Fruit fly (Drosophila melanogaster) whole organism, embryonic: ENCODE measurements around the gene Pino.

Experiments
- Antp ChIP-seq: fragments of 200-800 bp; sonication (Bioruptor generic); optimal IDR thresholded peaks from 3 replicates; lab custom pipeline; 2016; ENCODE audit warnings: missing biosample characterization, missing genetic modification characterization
- CG11093 ChIP-seq: fragments of 200-800 bp; sonication (Bioruptor generic); IDR thresholded peaks from 3 replicates; pipeline ENCODE4 v1.3.6; 2022; ENCODE audit warnings: missing biosample characterization, missing genetic modification characterization
- CG11398 ChIP-seq: fragments of 200-800 bp; sonication (Bioruptor generic); optimal IDR thresholded peaks from 2 replicates; lab custom pipeline; 2016; ENCODE audit warnings: missing biosample characterization, missing genetic modification characterization
- CG12155 ChIP-seq: fragments of 200-800 bp; sonication (Bioruptor generic); optimal IDR thresholded peaks from 3 replicates; lab custom pipeline; 2016; ENCODE audit warnings: missing biosample characterization, missing genetic modification characterization
- CG12769 ChIP-seq: fragments of 200-800 bp; sonication (Bioruptor generic); optimal IDR thresholded peaks from 2 replicates; lab custom pipeline; 2019; ENCODE audit warnings: missing biosample characterization, mild to moderate bottlenecking, missing genetic modification characterization, moderate library complexity
- CG13296 ChIP-seq: fragments of 200-800 bp; sonication (Bioruptor generic); optimal IDR thresholded peaks from 3 replicates; lab custom pipeline; 2018; ENCODE audit warnings: missing biosample characterization, mild to moderate bottlenecking, missing genetic modification characterization
- CG14014 ChIP-seq: fragments of 200-800 bp; sonication (Bioruptor generic); IDR thresholded peaks from 2 replicates; pipeline ENCODE4 v1.3.6; 2022; ENCODE audit warnings: missing biosample characterization, missing genetic modification characterization
- CG15073 ChIP-seq: fragments of 200-800 bp; sonication (Bioruptor generic); optimal IDR thresholded peaks from 2 replicates; lab custom pipeline; 2016; ENCODE audit warnings: missing biosample characterization, missing genetic modification characterization
- CG17385 ChIP-seq: fragments of 200-800 bp; sonication (Bioruptor generic); optimal IDR thresholded peaks from 3 replicates; lab custom pipeline; 2018; ENCODE audit warnings: missing biosample characterization, mild to moderate bottlenecking, missing genetic modification characterization
- CG2120 ChIP-seq: fragments of 200-800 bp; sonication (Bioruptor generic); optimal IDR thresholded peaks from 3 replicates; lab custom pipeline; 2016; ENCODE audit warnings: missing biosample characterization, missing genetic modification characterization
- CG31388 ChIP-seq: fragments of 200-800 bp; sonication (Bioruptor generic); optimal IDR thresholded peaks from 2 replicates; lab custom pipeline; 2016; ENCODE audit warnings: missing biosample characterization, missing genetic modification characterization
- CG3163 ChIP-seq: fragments of 200-800 bp; sonication (Bioruptor generic); optimal IDR thresholded peaks from 3 replicates; lab custom pipeline; 2016; ENCODE audit warnings: missing biosample characterization, missing genetic modification characterization
- CG32532 ChIP-seq: fragments of 200-800 bp; sonication (Bioruptor generic); IDR thresholded peaks from 2 replicates; pipeline ENCODE4 v1.3.6; 2022; ENCODE audit warnings: missing biosample characterization, missing genetic modification characterization
- CG34224 ChIP-seq: fragments of 200-800 bp; sonication (Bioruptor generic); IDR thresholded peaks from 3 replicates; pipeline ENCODE4 v1.3.6; 2022; ENCODE audit warnings: missing biosample characterization, missing genetic modification characterization; ENCODE audit not compliant: partially characterized antibody
- CG3726 ChIP-seq: fragments of 200-800 bp; sonication (Bioruptor generic); IDR thresholded peaks from 3 replicates; pipeline ENCODE4, ENCODE4 v1.3.6; 2022; ENCODE audit warnings: missing biosample characterization, missing genetic modification characterization
- CG43689 ChIP-seq: fragments of 200-800 bp; sonication (Bioruptor generic); IDR thresholded peaks from 2 replicates; pipeline ENCODE4 v1.3.6; 2022; ENCODE audit warnings: missing biosample characterization, missing genetic modification characterization
- CG6175 ChIP-seq: fragments of 200-800 bp; sonication (Bioruptor generic); IDR thresholded peaks from 3 replicates; pipeline ENCODE4 v1.3.6; 2022; ENCODE audit warnings: missing biosample characterization, missing genetic modification characterization
- CG6272 ChIP-seq: fragments of 200-800 bp; sonication (Bioruptor generic); IDR thresholded peaks from 2 replicates; pipeline ENCODE4 v1.3.6; 2022; ENCODE audit warnings: missing biosample characterization, missing genetic modification characterization
- CG8765 ChIP-seq: fragments of 200-800 bp; sonication (Bioruptor generic); IDR thresholded peaks from 2 replicates; pipeline ENCODE4 v1.3.6; 2022; ENCODE audit warnings: missing biosample characterization, missing genetic modification characterization
- CHES-1-like ChIP-seq: fragments of 200-800 bp; sonication (Bioruptor generic); optimal IDR thresholded peaks from 2 replicates; lab custom pipeline; 2016; ENCODE audit warnings: missing biosample characterization, missing genetic modification characterization
- Chrac-16 ChIP-seq: fragments of 200-800 bp; sonication (Bioruptor generic); optimal IDR thresholded peaks from 3 replicates; lab custom pipeline; 2016; ENCODE audit warnings: missing biosample characterization, missing genetic modification characterization
- CrebB ChIP-seq: fragments of 200-800 bp; sonication (Bioruptor generic); optimal IDR thresholded peaks from 3 replicates; lab custom pipeline; 2018; ENCODE audit warnings: missing biosample characterization, mild to moderate bottlenecking, missing genetic modification characterization
- Deaf1 ChIP-seq: fragments of 200-800 bp; optimal IDR thresholded peaks from 3 replicates; lab custom pipeline; 2019; ENCODE audit warnings: missing biosample characterization, mild to moderate bottlenecking, missing genetic modification characterization, moderate library complexity
- Dek ChIP-seq: fragments of 200-800 bp; sonication (Bioruptor generic); optimal IDR thresholded peaks from 3 replicates; lab custom pipeline; 2019; ENCODE audit warnings: missing biosample characterization, mild to moderate bottlenecking, missing genetic modification characterization, moderate library complexity
- Dip3 ChIP-seq: fragments of 200-800 bp; sonication (Bioruptor generic); optimal IDR thresholded peaks from 3 replicates; lab custom pipeline; 2016; ENCODE audit warnings: missing biosample characterization, missing genetic modification characterization
- HLH4C ChIP-seq: fragments of 200-800 bp; sonication (Bioruptor generic); IDR thresholded peaks from 3 replicates; pipeline ENCODE4 v1.3.6; 2022; ENCODE audit warnings: missing biosample characterization, missing genetic modification characterization; ENCODE audit not compliant: partially characterized antibody
- HLH54F ChIP-seq: fragments of 200-800 bp; sonication (Bioruptor generic); optimal IDR thresholded peaks from 3 replicates; lab custom pipeline; 2016; ENCODE audit warnings: missing biosample characterization, missing genetic modification characterization
- Hr78 ChIP-seq, 2 experiments: fragments of 200-800 bp in 1 of 2; fragments of >200 bp in 1 of 2; sonication (Bioruptor generic) in 1 of 2; optimal IDR thresholded peaks; 2 replicates each; lab custom pipeline; 2017 to 2019; ENCODE audit warnings: missing biosample characterization in 2 of 2, missing genetic modification characterization in 2 of 2, mild to moderate bottlenecking in 1 of 2, moderate library complexity in 1 of 2
- Mad ChIP-seq: fragments of 200-800 bp; sonication (Bioruptor generic); optimal IDR thresholded peaks from 2 replicates; lab custom pipeline; 2016; ENCODE audit warnings: missing biosample characterization, missing genetic modification characterization
- Meics ChIP-seq: fragments of 200-800 bp; sonication (Bioruptor generic); optimal IDR thresholded peaks from 2 replicates; lab custom pipeline; 2017; ENCODE audit warnings: missing biosample characterization, mild to moderate bottlenecking, missing genetic modification characterization
- NC2α ChIP-seq: fragments of 200-800 bp; sonication (Bioruptor generic); optimal IDR thresholded peaks from 2 replicates; lab custom pipeline; 2016; ENCODE audit warnings: missing biosample characterization, missing genetic modification characterization
- Stat92E ChIP-seq, 3 experiments: fragments of >200 bp in 2 of 3; fragments of 200-800 bp in 1 of 3; sonication (Bioruptor generic) in 1 of 3; optimal IDR thresholded peaks; 2 replicates each; lab custom pipeline; 2017 to 2019; ENCODE audit warnings: missing biosample characterization in 3 of 3, missing genetic modification characterization in 3 of 3, mild to moderate bottlenecking in 1 of 3, moderate library complexity in 1 of 3
- Vsx1 ChIP-seq: fragments of 200-800 bp; sonication (Bioruptor generic); optimal IDR thresholded peaks from 2 replicates; lab custom pipeline; 2017; ENCODE audit warnings: missing biosample characterization, mild to moderate bottlenecking, missing genetic modification characterization, missing genetic modification reagents
- ap ChIP-seq: fragments of 200-800 bp; sonication (Bioruptor generic); IDR thresholded peaks from 2 replicates; pipeline ENCODE4 v1.3.6; 2022; ENCODE audit warnings: missing biosample characterization, missing genetic modification characterization
- bcd ChIP-seq: fragments of 200-800 bp; sonication (Bioruptor generic); optimal IDR thresholded peaks from 2 replicates; lab custom pipeline; 2017; ENCODE audit warnings: missing biosample characterization, mild to moderate bottlenecking, missing genetic modification characterization
- cad ChIP-seq: fragments of >200 bp; optimal IDR thresholded peaks from 2 replicates; lab custom pipeline; 2017; ENCODE audit warnings: missing biosample characterization, missing genetic modification characterization
- corto ChIP-seq: fragments of 200-800 bp; sonication (Bioruptor generic); optimal IDR thresholded peaks from 2 replicates; lab custom pipeline; 2016; ENCODE audit warnings: missing biosample characterization, mild to moderate bottlenecking, missing genetic modification characterization, moderate library complexity
- cwo ChIP-seq: fragments of 200-800 bp; sonication (Bioruptor generic); optimal IDR thresholded peaks from 3 replicates; lab custom pipeline; 2017; ENCODE audit warnings: missing biosample characterization, missing genetic modification characterization, mild to moderate bottlenecking, moderate library complexity, missing genetic modification reagents
- dati ChIP-seq: fragments of 200-800 bp; sonication (Bioruptor generic); IDR thresholded peaks from 2 replicates; pipeline ENCODE4 v1.3.6; 2022; ENCODE audit warnings: missing biosample characterization, missing genetic modification characterization
- esg ChIP-seq: fragments of 200-800 bp; sonication (Bioruptor generic); conservative IDR thresholded peaks from 2 replicates; pipeline ENCODE4 v1.3.6; 2022; ENCODE audit warnings: missing biosample characterization, missing genetic modification characterization
- maf-S ChIP-seq: fragments of 200-800 bp; sonication (Bioruptor generic); optimal IDR thresholded peaks from 2 replicates; lab custom pipeline; 2016; ENCODE audit warnings: missing biosample characterization, missing genetic modification characterization
- pb ChIP-seq: fragments of 200-800 bp; sonication (Bioruptor generic); optimal IDR thresholded peaks from 3 replicates; lab custom pipeline; 2016; ENCODE audit warnings: missing biosample characterization, missing genetic modification characterization
- pita ChIP-seq: fragments of 200-800 bp; sonication (Bioruptor generic); optimal IDR thresholded peaks from 2 replicates; lab custom pipeline; 2017; ENCODE audit warnings: missing biosample characterization, mild to moderate bottlenecking, missing genetic modification characterization
- prd ChIP-seq, 3 experiments: fragments of >200 bp in 2 of 3; fragments of 200-800 bp in 1 of 3; sonication (Bioruptor generic) in 1 of 3; optimal IDR thresholded peaks in 2 of 3; IDR thresholded peaks in 1 of 3; 2 replicates in 2 of 3; 3 replicates in 1 of 3; pipeline versions ENCODE4 v1.3.6 to Lab custom; 2017 to 2022; ENCODE audit warnings: missing biosample characterization in 1 of 3, missing genetic modification characterization in 1 of 3
- tna ChIP-seq: fragments of 200-800 bp; sonication (Bioruptor generic); IDR thresholded peaks from 2 replicates; pipeline ENCODE4 v1.3.6; 2022; ENCODE audit warnings: missing biosample characterization, missing genetic modification characterization; ENCODE audit not compliant: partially characterized antibody
- trem ChIP-seq: fragments of 200-800 bp; optimal IDR thresholded peaks from 3 replicates; lab custom pipeline; 2019; ENCODE audit warnings: missing biosample characterization, mild to moderate bottlenecking, missing genetic modification characterization, moderate library complexity
- tup ChIP-seq: fragments of 200-800 bp; sonication (Bioruptor generic); optimal IDR thresholded peaks from 2 replicates; lab custom pipeline; 2016; ENCODE audit warnings: missing biosample characterization, mild to moderate bottlenecking, missing genetic modification characterization, moderate library complexity
- twi ChIP-seq: fragments of 200-800 bp; optimal IDR thresholded peaks from 2 replicates; lab custom pipeline; 2019; ENCODE audit warnings: missing biosample characterization, mild to moderate bottlenecking, missing genetic modification characterization, moderate library complexity
- unc-4 ChIP-seq: fragments of 200-800 bp; sonication (Bioruptor generic); IDR thresholded peaks from 2 replicates; pipeline ENCODE4 v1.3.6; 2022; ENCODE audit warnings: missing biosample characterization, missing genetic modification characterization; ENCODE audit not compliant: partially characterized antibody
- wor ChIP-seq: fragments of 200-800 bp; sonication (Bioruptor generic); IDR thresholded peaks from 2 replicates; pipeline ENCODE4 v1.3.6; 2022; ENCODE audit warnings: missing biosample characterization, missing genetic modification characterization

The Pino gene

DNA sequence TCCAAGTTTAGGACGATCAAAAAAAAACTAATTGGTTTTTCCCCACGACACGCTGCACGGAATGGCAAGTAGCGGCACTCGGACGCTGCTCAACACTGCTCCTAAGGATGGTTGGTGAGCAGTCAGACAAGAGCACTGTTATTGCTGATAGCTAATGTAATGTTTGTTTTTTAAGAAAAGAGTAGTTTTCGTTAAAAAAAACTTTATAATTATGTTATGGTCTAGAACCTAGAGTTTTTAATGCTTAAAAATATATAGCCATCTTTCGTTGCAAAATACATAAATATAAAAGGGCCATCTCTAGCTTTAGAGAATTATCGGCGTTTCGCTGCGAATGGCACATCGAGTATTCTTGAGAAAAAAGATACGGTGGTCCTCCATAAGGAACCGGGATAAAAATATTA is 44.0 kb upstream of the Pino start, which contains the start of the genes Charon and CG4887 (continued):
- TF ChIP-seq tna (GFP tag; lab: Robert Waterston, UW) = no peak
- peak; percentile 91 for TF ChIP-seq CHES-1-like (GFP tag; lab: Kevin White, UChicago)
- TF ChIP-seq CG2120 (GFP tag; lab: Kevin White, UChicago) = peak; percentile 94
- peak; percentile 71 for TF ChIP-seq Dek
- TF ChIP-seq Dip3 = peak; percentile 91
- TF ChIP-seq pb = peak; percentile 55
- TF ChIP-seq unc-4 (GFP tag; lab: Robert Waterston, UW) = peak; percentile 79
- TF ChIP-seq Meics (GFP tag; lab: Kevin White, UChicago) = peak; percentile 75
- no peak for TF ChIP-seq prd (optimal IDR thresholded peaks at IDR 0.05; lab: Kevin White, UChicago)
- TF ChIP-seq prd (GFP tag; IDR thresholded peaks at IDR 0.05; lab: Robert Waterston, UW) = peak; percentile 89
- TF ChIP-seq Mad (GFP tag; lab: Kevin White, UChicago) = peak; percentile 87
- TF ChIP-seq corto (GFP tag; lab: Kevin White, UChicago) = no peak
- TF ChIP-seq CG6175 (GFP tag; lab: Robert Waterston, UW) = peak; percentile 69; the same call in 2 of the 3 replicates
- TF ChIP-seq pita (GFP tag; lab: Kevin White, UChicago) = no peak
- TF ChIP-seq wor (GFP tag; lab: Robert Waterston, UW) = peak; percentile 57; the same call in 1 of the 2 replicates
- TF ChIP-seq maf-S (GFP tag; lab: Kevin White, UChicago) = peak; percentile 79
- TF ChIP-seq bcd (GFP tag; lab: Kevin White, UChicago) = peak; percentile 73
- TF ChIP-seq Hr78 (GFP tag; optimal IDR thresholded peaks at IDR 0.05; lab: Kevin White, UChicago) = no peak
- TF ChIP-seq tup (GFP tag; lab: Kevin White, UChicago) = peak; percentile 35
- TF ChIP-seq esg (GFP tag; lab: Robert Waterston, UW) = peak; percentile 84
- peak; percentile 48; the same call in 2 of the 3 replicates for TF ChIP-seq CG34224
- TF ChIP-seq HLH4C (GFP tag; lab: Robert Waterston, UW) = peak; percentile 57; the same call in 2 of the 3 replicates
- TF ChIP-seq Stat92E (GFP tag; optimal IDR thresholded peaks at IDR 0.05; lab: Kevin White, UChicago) = peak in 1 of 3 experiments; percentile 15
- TF ChIP-seq CG32532 = peak; percentile 82
- peak; percentile 52 for TF ChIP-seq CG3163 (GFP tag; lab: Kevin White, UChicago)
- TF ChIP-seq CG8765 (GFP tag; lab: Robert Waterston, UW) = peak; percentile 48; the same call in 1 of the 2 replicates
- TF ChIP-seq CG11093 (GFP tag; lab: Robert Waterston, UW) = peak; percentile 70; the same call in 2 of the 3 replicates
- TF ChIP-seq CG31388 (GFP tag; lab: Kevin White, UChicago) = peak; percentile 57
- TF ChIP-seq CrebB (tag; lab: Kevin White, UChicago) = peak; percentile 52
- TF ChIP-seq HLH54F = peak; percentile 90
- TF ChIP-seq dati (GFP tag; lab: Robert Waterston, UW) = no peak
- peak; percentile 80 for TF ChIP-seq CG17385 (GFP tag; lab: Kevin White, UChicago)
- no peak for TF ChIP-seq CG43689 (GFP tag; lab: Robert Waterston, UW)
- peak; percentile 44 for TF ChIP-seq Deaf1 (tag; lab: Kevin White, UChicago)
- TF ChIP-seq CG13296 = peak; percentile 78
- TF ChIP-seq CG12155 (GFP tag; lab: Kevin White, UChicago) = peak; percentile 86
- peak; percentile 67 for TF ChIP-seq CG11398 (GFP tag; lab: Kevin White, UChicago)
- peak; percentile 48 for TF ChIP-seq cwo (GFP tag; lab: Kevin White, UChicago)
- TF ChIP-seq Antp (GFP tag; lab: Kevin White, UChicago) = peak; percentile 81
- TF ChIP-seq NC2α (GFP tag; lab: Kevin White, UChicago) = peak; percentile 59
- no peak; the same call in 1 of the 3 replicates for TF ChIP-seq CG3726 (GFP tag; lab: Robert Waterston, UW)
- TF ChIP-seq Chrac-16 (GFP tag; lab: Kevin White, UChicago) = peak; percentile 89
- TF ChIP-seq ap (GFP tag; lab: Robert Waterston, UW) = peak; percentile 51
- TF ChIP-seq cad (GFP tag; lab: Kevin White, UChicago) = no peak
- no peak for TF ChIP-seq Vsx1 (GFP tag; lab: Kevin White, UChicago)
- TF ChIP-seq trem (tag; lab: Kevin White, UChicago) = peak; percentile 71
- TF ChIP-seq CG15073 (GFP tag; lab: Kevin White, UChicago) = no peak
- TF ChIP-seq CG14014 (GFP tag; lab: Robert Waterston, UW) = peak; percentile 71
- peak; percentile 77 for TF ChIP-seq CG6272 (GFP tag; lab: Robert Waterston, UW)
- peak; percentile 70 for TF ChIP-seq twi (tag; lab: Kevin White, UChicago)
- TF ChIP-seq CG12769 (tag; lab: Kevin White, UChicago) = no peak
